Worm (Caenorhabditis elegans) whole organism, early embryonic: ENCODE results near the gene srab-6.

Experiments
- ama-1 ChIP-seq: fragments of 150-350 bp; optimal IDR thresholded peaks from 2 replicates; lab custom pipeline; 2014
- pes-1 ChIP-seq: fragments of 200-800 bp; sonication (Bioruptor generic); IDR thresholded peaks from 2 replicates; pipeline ENCODE4 v1.3.6; 2022; ENCODE audit warnings: missing genetic modification reagents, missing genetic modification characterization, missing compliant biosample characterization

ce11 chrV:3188043-3188442 lies 36.3 kb upstream of the srab-6 start, which contains the start of gene lag-2:
- TF ChIP-seq pes-1 (GFP tag; lab: Robert Waterston, UW) (no peak), ama-1 (no peak)
